Fruit fly (Drosophila melanogaster) whole organism, embryonic: ENCODE data around the gene jagn.

ENCODE experiments used
- ATbp ChIP-seq: fragments of 200-800 bp; sonication (Bioruptor generic); optimal IDR thresholded peaks from 2 replicates; lab custom pipeline; 2017; ENCODE audit warnings: missing biosample characterization, mild to moderate bottlenecking, missing genetic modification characterization, missing genetic modification reagents
- Aef1 ChIP-seq: fragments of 200-800 bp; sonication (Bioruptor generic); IDR thresholded peaks from 3 replicates; pipeline ENCODE4 v1.3.6; 2022; ENCODE audit warnings: missing biosample characterization, missing genetic modification characterization
- C15 ChIP-seq: fragments of 200-800 bp; sonication (Bioruptor generic); IDR thresholded peaks from 3 replicates; pipeline ENCODE4 v1.3.6; 2022; ENCODE audit warnings: missing biosample characterization, missing genetic modification characterization
- CG10147 ChIP-seq: fragments of 200-800 bp; sonication (Bioruptor generic); optimal IDR thresholded peaks from 2 replicates; lab custom pipeline; 2019; ENCODE audit warnings: missing biosample characterization, mild to moderate bottlenecking, missing genetic modification characterization, moderate library complexity
- CG11560 ChIP-seq: fragments of 200-800 bp; sonication (Bioruptor generic); IDR thresholded peaks from 3 replicates; pipeline ENCODE4 v1.3.6; 2022; ENCODE audit warnings: missing biosample characterization, missing genetic modification characterization
- CG11696 ChIP-seq: fragments of 200-800 bp; sonication (Bioruptor generic); IDR thresholded peaks from 2 replicates; pipeline ENCODE4 v1.3.6; 2022; ENCODE audit warnings: missing biosample characterization, missing genetic modification characterization
- CG11723 ChIP-seq: fragments of 200-800 bp; sonication (Bioruptor generic); optimal IDR thresholded peaks from 2 replicates; lab custom pipeline; 2017; ENCODE audit warnings: missing biosample characterization, mild to moderate bottlenecking, missing genetic modification characterization
- CG14667 ChIP-seq: fragments of 200-800 bp; sonication (Bioruptor generic); IDR thresholded peaks from 2 replicates; pipeline ENCODE4 v1.3.6; 2022; ENCODE audit warnings: missing biosample characterization, missing genetic modification characterization
- CG14860 ChIP-seq: fragments of 200-800 bp; sonication (Bioruptor generic); IDR thresholded peaks from 3 replicates; pipeline ENCODE4 v1.3.6; 2022; ENCODE audit warnings: missing biosample characterization, missing genetic modification characterization; ENCODE audit not compliant: partially characterized antibody
- CG14965 ChIP-seq: fragments of 200-800 bp; sonication (Bioruptor generic); optimal IDR thresholded peaks from 2 replicates; lab custom pipeline; 2016; ENCODE audit warnings: missing biosample characterization, missing genetic modification characterization, borderline replicate concordance
- CG1529 ChIP-seq: fragments of 200-800 bp; sonication (Bioruptor generic); optimal IDR thresholded peaks from 3 replicates; lab custom pipeline; 2018; ENCODE audit warnings: missing biosample characterization, missing genetic modification characterization
- CG1602 ChIP-seq: fragments of 200-800 bp; sonication (Bioruptor generic); optimal IDR thresholded peaks from 3 replicates; lab custom pipeline; 2016; ENCODE audit warnings: missing biosample characterization, missing genetic modification characterization
- CG16815 ChIP-seq: fragments of 200-800 bp; sonication (Bioruptor generic); optimal IDR thresholded peaks from 3 replicates; lab custom pipeline; 2017; ENCODE audit warnings: missing biosample characterization, mild to moderate bottlenecking, missing genetic modification characterization
- CG16863 ChIP-seq: fragments of 200-800 bp; sonication (Bioruptor generic); optimal IDR thresholded peaks from 3 replicates; lab custom pipeline; 2016; ENCODE audit warnings: missing biosample characterization, missing genetic modification characterization
- CG17361 ChIP-seq: fragments of 200-800 bp; sonication (Bioruptor generic); IDR thresholded peaks from 3 replicates; pipeline ENCODE4 v1.3.6; 2022; ENCODE audit warnings: missing biosample characterization, missing genetic modification characterization
- CG2120 ChIP-seq: fragments of 200-800 bp; sonication (Bioruptor generic); optimal IDR thresholded peaks from 3 replicates; lab custom pipeline; 2016; ENCODE audit warnings: missing biosample characterization, missing genetic modification characterization
- CG2129 ChIP-seq: fragments of 200-800 bp; sonication (Bioruptor generic); IDR thresholded peaks from 2 replicates; pipeline ENCODE4 v1.3.6; 2022; ENCODE audit warnings: missing biosample characterization, missing genetic modification characterization; ENCODE audit not compliant: partially characterized antibody
- CG30020 ChIP-seq: fragments of 200-800 bp; optimal IDR thresholded peaks from 2 replicates; lab custom pipeline; 2019; ENCODE audit warnings: missing biosample characterization, mild to moderate bottlenecking, missing genetic modification characterization, moderate library complexity
- CG32767 ChIP-seq: fragments of 200-800 bp; sonication (Bioruptor generic); IDR thresholded peaks from 2 replicates; pipeline ENCODE4 v1.3.6; 2022; ENCODE audit warnings: missing biosample characterization, missing genetic modification characterization
- CG6272 ChIP-seq: fragments of 200-800 bp; sonication (Bioruptor generic); IDR thresholded peaks from 2 replicates; pipeline ENCODE4 v1.3.6; 2022; ENCODE audit warnings: missing biosample characterization, missing genetic modification characterization
- CG7786 ChIP-seq: fragments of 200-800 bp; sonication (Bioruptor generic); optimal IDR thresholded peaks from 2 replicates; lab custom pipeline; 2016; ENCODE audit warnings: missing biosample characterization, missing genetic modification characterization
- CG8388 ChIP-seq: fragments of 200-800 bp; sonication (Bioruptor generic); optimal IDR thresholded peaks from 2 replicates; lab custom pipeline; 2019; ENCODE audit warnings: missing biosample characterization, mild to moderate bottlenecking, missing genetic modification characterization, moderate library complexity
- CG8924 ChIP-seq: fragments of 200-800 bp; optimal IDR thresholded peaks from 3 replicates; lab custom pipeline; 2019; ENCODE audit warnings: missing biosample characterization, mild to moderate bottlenecking, missing genetic modification characterization, moderate library complexity
- CG8944 ChIP-seq: fragments of 200-800 bp; sonication (Bioruptor generic); optimal IDR thresholded peaks from 3 replicates; lab custom pipeline; 2016; ENCODE audit warnings: missing biosample characterization, missing genetic modification characterization
- Deaf1 ChIP-seq: fragments of 200-800 bp; optimal IDR thresholded peaks from 3 replicates; lab custom pipeline; 2019; ENCODE audit warnings: missing biosample characterization, mild to moderate bottlenecking, missing genetic modification characterization, moderate library complexity
- Doc3 ChIP-seq: fragments of 200-800 bp; sonication (Bioruptor generic); IDR thresholded peaks from 3 replicates; pipeline ENCODE4 v1.3.6; 2022; ENCODE audit warnings: missing biosample characterization, missing genetic modification characterization; ENCODE audit not compliant: partially characterized antibody
- E2f2 ChIP-seq: fragments of 200-800 bp; sonication (Bioruptor generic); IDR thresholded peaks from 2 replicates; pipeline ENCODE4 v1.3.6; 2022; ENCODE audit warnings: missing biosample characterization, missing genetic modification characterization
- H15 ChIP-seq: fragments of 200-800 bp; sonication (Bioruptor generic); IDR thresholded peaks from 3 replicates; pipeline ENCODE4 v1.3.6; 2022; ENCODE audit warnings: missing biosample characterization, missing genetic modification characterization
- HLH4C ChIP-seq: fragments of 200-800 bp; sonication (Bioruptor generic); IDR thresholded peaks from 3 replicates; pipeline ENCODE4 v1.3.6; 2022; ENCODE audit warnings: missing biosample characterization, missing genetic modification characterization; ENCODE audit not compliant: partially characterized antibody
- Myb ChIP-seq: fragments of 200-800 bp; sonication (Bioruptor generic); optimal IDR thresholded peaks from 2 replicates; lab custom pipeline; 2016; ENCODE audit warnings: missing biosample characterization, missing genetic modification characterization
- NK7.1 ChIP-seq: fragments of 200-800 bp; sonication (Bioruptor generic); optimal IDR thresholded peaks from 3 replicates; lab custom pipeline; 2016; ENCODE audit warnings: missing biosample characterization, missing genetic modification characterization
- Ptx1 ChIP-seq: fragments of 200-800 bp; sonication (Bioruptor generic); IDR thresholded peaks from 2 replicates; pipeline ENCODE4 v1.3.6; 2022; ENCODE audit warnings: missing biosample characterization, missing genetic modification characterization
- amos ChIP-seq: fragments of 200-800 bp; sonication (Bioruptor generic); IDR thresholded peaks from 2 replicates; pipeline ENCODE4 v1.3.6; 2022; ENCODE audit warnings: missing biosample characterization, missing genetic modification characterization; ENCODE audit not compliant: partially characterized antibody
- eyg ChIP-seq: fragments of 200-800 bp; sonication (Bioruptor generic); optimal IDR thresholded peaks from 3 replicates; lab custom pipeline; 2016; ENCODE audit warnings: missing biosample characterization, missing genetic modification characterization
- gfzf ChIP-seq: fragments of 200-800 bp; sonication (Bioruptor generic); optimal IDR thresholded peaks from 2 replicates; lab custom pipeline; 2016; ENCODE audit warnings: missing biosample characterization, mild to moderate bottlenecking, missing genetic modification characterization, moderate library complexity
- knrl ChIP-seq: fragments of 200-800 bp; sonication (Bioruptor generic); IDR thresholded peaks from 3 replicates; pipeline ENCODE4 v1.3.6; 2022; ENCODE audit warnings: missing biosample characterization, missing genetic modification characterization; ENCODE audit not compliant: partially characterized antibody
- lola ChIP-seq, 3 experiments: fragments of >200 bp in 2 of 3; fragments of 200-800 bp in 1 of 3; sonication (Bioruptor generic) in 1 of 3; optimal IDR thresholded peaks; 2 replicates each; lab custom pipeline; 2017 to 2019; ENCODE audit warnings: missing biosample characterization in 3 of 3, missing genetic modification characterization in 3 of 3, mild to moderate bottlenecking in 1 of 3, moderate library complexity in 1 of 3
- mam ChIP-seq: fragments of 200-800 bp; sonication (Bioruptor generic); optimal IDR thresholded peaks from 3 replicates; lab custom pipeline; 2016; ENCODE audit warnings: missing biosample characterization, missing genetic modification characterization
- nerfin-1 ChIP-seq: fragments of 200-800 bp; sonication (Bioruptor generic); optimal IDR thresholded peaks from 3 replicates; lab custom pipeline; 2019; ENCODE audit warnings: missing biosample characterization, mild to moderate bottlenecking, missing genetic modification characterization, moderate library complexity
- ro ChIP-seq: fragments of 200-800 bp; sonication (Bioruptor generic); IDR thresholded peaks from 2 replicates; pipeline ENCODE4 v1.3.6; 2022; ENCODE audit warnings: missing biosample characterization, missing genetic modification characterization
- schlank ChIP-seq: fragments of 200-800 bp; sonication (Bioruptor generic); optimal IDR thresholded peaks from 2 replicates; lab custom pipeline; 2018; ENCODE audit warnings: missing biosample characterization, mild to moderate bottlenecking, missing genetic modification characterization
- sens-2 ChIP-seq: fragments of 200-800 bp; sonication (Bioruptor generic); IDR thresholded peaks from 2 replicates; pipeline ENCODE4 v1.3.6; 2022; ENCODE audit warnings: missing biosample characterization, missing genetic modification characterization
- tll ChIP-seq, 2 experiments: fragments of 200-800 bp in 1 of 2; fragments of >200 bp in 1 of 2; sonication (Bioruptor generic) in 1 of 2; optimal IDR thresholded peaks; 2 replicates each; lab custom pipeline; 2017 to 2019; ENCODE audit warnings: missing biosample characterization in 2 of 2, missing genetic modification characterization in 2 of 2, mild to moderate bottlenecking in 1 of 2, moderate library complexity in 1 of 2
- ttk ChIP-seq: fragments of 200-800 bp; sonication (Bioruptor generic); IDR thresholded peaks from 2 replicates; pipeline ENCODE4 v2.1.2; 2022; ENCODE audit warnings: missing biosample characterization, missing genetic modification characterization
- vnd ChIP-seq: fragments of 200-800 bp; sonication (Bioruptor generic); IDR thresholded peaks from 3 replicates; pipeline ENCODE4 v1.3.6; 2022; ENCODE audit warnings: missing biosample characterization, missing genetic modification characterization; ENCODE audit not compliant: partially characterized antibody
- wdn ChIP-seq: fragments of 200-800 bp; sonication (Bioruptor generic); IDR thresholded peaks from 2 replicates; pipeline ENCODE4 v1.3.6; 2022; ENCODE audit warnings: missing biosample characterization, missing genetic modification characterization
- zfh1 ChIP-seq: fragments of 200-800 bp; sonication (Bioruptor generic); IDR thresholded peaks from 3 replicates; pipeline ENCODE4 v1.3.6; 2022; ENCODE audit warnings: missing biosample characterization, missing genetic modification characterization
- zfh2 ChIP-seq: fragments of 200-800 bp; sonication (Bioruptor generic); optimal IDR thresholded peaks from 2 replicates; lab custom pipeline; 2016; ENCODE audit warnings: missing biosample characterization, missing genetic modification characterization

jagn gene

dm6 chr3R:5778731-5779593, at the start of gene jagn (continued):
- peak; percentile 41 for TF ChIP-seq Deaf1 (tag; lab: Kevin White, UChicago)
- peak; percentile 95 for TF ChIP-seq Myb (GFP tag; lab: Kevin White, UChicago)
- TF ChIP-seq CG8388 (GFP tag; lab: Kevin White, UChicago): peak; percentile 6
- TF ChIP-seq CG2120 (GFP tag; lab: Kevin White, UChicago): peak; percentile 78
- TF ChIP-seq CG16863 (GFP tag; lab: Kevin White, UChicago): peak; percentile 45
- TF ChIP-seq CG16815 (GFP tag; lab: Kevin White, UChicago): no peak
- no peak for TF ChIP-seq NK7.1 (GFP tag; lab: Kevin White, UChicago)
- peak; percentile 99 for TF ChIP-seq Doc3
- TF ChIP-seq HLH4C: peak; percentile 99
- TF ChIP-seq H15: peak; percentile 33; the same call in 1 of the 3 replicates
- TF ChIP-seq eyg (GFP tag; lab: Kevin White, UChicago): no peak
- no peak for TF ChIP-seq CG1529 (GFP tag; lab: Kevin White, UChicago)
- TF ChIP-seq zfh1 (GFP tag; lab: Robert Waterston, UW): peak; percentile 68; the same call in 2 of the 3 replicates
- peak; percentile 73 for TF ChIP-seq CG8924 (tag; lab: Kevin White, UChicago)
- no peak for TF ChIP-seq CG10147
- TF ChIP-seq vnd (GFP tag; lab: Robert Waterston, UW): peak; percentile 100
- TF ChIP-seq gfzf: peak; percentile 32
- TF ChIP-seq schlank (tag; lab: Kevin White, UChicago): no peak
- no peak for TF ChIP-seq ATbp (GFP tag; lab: Kevin White, UChicago)
- TF ChIP-seq CG1602 (GFP tag; lab: Kevin White, UChicago): peak; percentile 16
- peak in 1 of 3 experiments; percentile 33 for TF ChIP-seq lola (GFP tag; optimal IDR thresholded peaks at IDR 0.05; lab: Kevin White, UChicago)
- no peak for TF ChIP-seq C15 (GFP tag; lab: Robert Waterston, UW)
- peak; percentile 41 for TF ChIP-seq CG30020
- no peak for TF ChIP-seq sens-2 (GFP tag; lab: Robert Waterston, UW)
- peak; percentile 63 for TF ChIP-seq Ptx1
- 0 out of 3 replicates have a peak, but pooled peaks have one; percentile 38 for TF ChIP-seq CG11560 (tag; lab: Robert Waterston, UW)
- TF ChIP-seq CG6272: peak; percentile 79
- TF ChIP-seq CG14965 (GFP tag; lab: Kevin White, UChicago): no peak
- peak; percentile 59 for TF ChIP-seq CG7786
- TF ChIP-seq CG11696: no peak
- peak; percentile 70; the same call in 2 of the 3 replicates for TF ChIP-seq CG17361 (GFP tag; lab: Robert Waterston, UW)
- peak; percentile 54 for TF ChIP-seq CG11723
- peak; percentile 52 for TF ChIP-seq Aef1 (GFP tag; lab: Robert Waterston, UW)
- peak; percentile 72 for TF ChIP-seq zfh2
- peak; percentile 79 for TF ChIP-seq mam (GFP tag; lab: Kevin White, UChicago)
- peak; percentile 98 for TF ChIP-seq CG2129 (GFP tag; lab: Robert Waterston, UW)
- no peak for TF ChIP-seq CG32767 (GFP tag; lab: Robert Waterston, UW)
- TF ChIP-seq ttk (GFP tag; lab: Robert Waterston, UW): peak; percentile 58
- TF ChIP-seq CG14860 (GFP tag; lab: Robert Waterston, UW): peak; percentile 99
- TF ChIP-seq knrl (GFP tag; lab: Robert Waterston, UW): peak; percentile 100
- peak; percentile 100 for TF ChIP-seq amos
- TF ChIP-seq CG14667 (GFP tag; lab: Robert Waterston, UW): peak; percentile 27
- TF ChIP-seq E2f2: peak; percentile 44; the same call in 1 of the 2 replicates
- TF ChIP-seq wdn: no peak
- no peak for TF ChIP-seq ro (GFP tag; lab: Robert Waterston, UW)
- peak; percentile 71 for TF ChIP-seq CG8944
- no peak for TF ChIP-seq tll (GFP tag; optimal IDR thresholded peaks at IDR 0.05; lab: Kevin White, UChicago)
- TF ChIP-seq nerfin-1 (tag; lab: Kevin White, UChicago): peak; percentile 54
